Worm (Caenorhabditis elegans) whole organism, midembryonic: ENCODE results near the gene C18E9.8.

ENCODE experiments used
- T22C8.4 ChIP-seq: fragments of 200-800 bp; sonication (Bioruptor generic); IDR thresholded peaks from 2 replicates; pipeline ENCODE4 v1.3.6; 2022; ENCODE audit warnings: missing genetic modification characterization, missing compliant biosample characterization
- cog-1 ChIP-seq: sonication (generic microtip); optimal IDR thresholded peaks from 2 replicates; lab custom pipeline; 2016; ENCODE audit warnings: missing genetic modification characterization, missing compliant biosample characterization
- flt-1 ChIP-seq: fragments of 200-800 bp; sonication (Bioruptor generic); IDR thresholded peaks from 2 replicates; pipeline ENCODE4 v1.3.6; 2022; ENCODE audit warnings: missing genetic modification characterization, missing compliant biosample characterization
- klf-2 ChIP-seq: fragments of 200-800 bp; sonication (Bioruptor generic); conservative IDR thresholded peaks from 2 replicates; pipeline ENCODE4 v1.3.6; 2022; ENCODE audit warnings: missing genetic modification reagents, missing genetic modification characterization, missing compliant biosample characterization
- med-1 ChIP-seq: sonication (generic microtip); optimal IDR thresholded peaks from 2 replicates; lab custom pipeline; 2017; ENCODE audit warnings: missing genetic modification characterization, mild to moderate bottlenecking, missing compliant biosample characterization, antibody characterized with exemption, missing genetic modification reagents; ENCODE audit not compliant: insufficient read depth
- ref-1 ChIP-seq: fragments of 200-800 bp; sonication (Bioruptor generic); conservative IDR thresholded peaks from 2 replicates; pipeline ENCODE4 v1.3.6; 2022; ENCODE audit warnings: missing genetic modification reagents, missing genetic modification characterization, missing compliant biosample characterization
- tab-1 ChIP-seq: fragments of 200-800 bp; sonication (Bioruptor generic); IDR thresholded peaks from 2 replicates; pipeline ENCODE4 v1.3.6; 2022; ENCODE audit warnings: missing genetic modification characterization, missing compliant biosample characterization
- ztf-23 ChIP-seq: fragments of 200-800 bp; sonication (Bioruptor generic); IDR thresholded peaks from 2 replicates; pipeline ENCODE4 v1.3.6; 2022; ENCODE audit warnings: missing genetic modification reagents, missing genetic modification characterization, missing compliant biosample characterization
- ztf-29 ChIP-seq: fragments of 200-800 bp; sonication (Bioruptor generic); IDR thresholded peaks from 2 replicates; pipeline ENCODE4 v1.3.6; 2022; ENCODE audit warnings: missing genetic modification reagents, missing genetic modification characterization, missing compliant biosample characterization

DNA sequence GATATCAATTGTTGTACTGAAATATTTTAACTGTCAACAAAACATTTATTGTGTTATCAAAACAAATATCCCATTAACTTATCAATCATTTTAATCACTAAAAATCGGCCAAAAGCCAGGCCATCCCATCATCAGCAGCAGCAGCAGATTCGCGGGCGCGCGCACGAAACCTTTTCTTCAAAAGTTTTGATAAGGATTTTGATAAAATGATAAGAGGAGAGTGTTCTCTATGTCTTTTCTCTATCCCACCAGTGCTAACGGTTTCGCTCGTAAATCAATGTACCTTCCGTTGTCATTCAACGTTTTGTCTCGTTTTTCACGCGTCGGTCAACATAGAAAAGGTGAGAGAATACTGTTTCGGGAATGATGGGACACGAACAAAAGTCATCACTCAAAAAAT is 40.2 kb upstream of the C18E9.8 start:
- TF ChIP-seq ztf-23 (GFP tag; lab: Robert Waterston, UW) (no peak), flt-1 (GFP tag; lab: Robert Waterston, UW) (no peak), cog-1 (tag; lab: Kevin White, UChicago) (no peak), klf-2 (GFP tag; lab: Robert Waterston, UW) (no peak), T22C8.4 (GFP tag; lab: Robert Waterston, UW) (no peak), tab-1 (no peak), ref-1 (GFP tag; lab: Robert Waterston, UW) (no peak), med-1 (GFP tag; lab: Kevin White, UChicago) (no peak), ztf-29 (no peak)
